Worm (Caenorhabditis elegans) whole organism, L4 larva: ENCODE measurements around the gene pmpl-1.
A peak's percentile ranks its signal among the peaks of the same experiment; 100 is the strongest.

ENCODE experiments used
- F10B5.3 ChIP-seq: sonication (generic microtip); optimal IDR thresholded peaks from 2 replicates; lab custom pipeline; 2016; ENCODE audit warnings: mild to moderate bottlenecking, missing genetic modification characterization, missing compliant biosample characterization
- F44E2.7 ChIP-seq: fragments of 200-800 bp; sonication (Bioruptor generic); IDR thresholded peaks from 2 replicates; pipeline ENCODE4 v2.1.2; 2022; ENCODE audit warnings: missing genetic modification characterization, missing compliant biosample characterization
- R02D3.7 ChIP-seq: fragments of 150-350 bp; sonication (generic microtip); optimal IDR thresholded peaks from 3 replicates; lab custom pipeline; 2014; ENCODE audit warnings: missing biosample characterization, missing genetic modification characterization
- T20F7.1 ChIP-seq: fragments of 200-800 bp; sonication (Bioruptor generic); optimal IDR thresholded peaks from 2 replicates; lab custom pipeline; 2018; ENCODE audit warnings: mild to moderate bottlenecking, missing genetic modification characterization, missing compliant biosample characterization
- Y48G9A.11 ChIP-seq: fragments of 200-800 bp; sonication (Bioruptor generic); IDR thresholded peaks from 2 replicates; pipeline ENCODE4 v1.3.6; 2022; ENCODE audit warnings: missing genetic modification reagents, missing genetic modification characterization, missing compliant biosample characterization
- Y75B8A.6 ChIP-seq: fragments of 200-800 bp; sonication (Bioruptor generic); IDR thresholded peaks from 2 replicates; pipeline ENCODE4 v1.3.6; 2022; ENCODE audit warnings: missing genetic modification reagents, missing genetic modification characterization, missing compliant biosample characterization
- ZK337.2 ChIP-seq: fragments of 200-800 bp; sonication (Bioruptor generic); IDR thresholded peaks from 2 replicates; pipeline ENCODE4 v1.3.6; 2022; ENCODE audit warnings: missing genetic modification reagents, missing genetic modification characterization, missing compliant biosample characterization
- ZK546.5 ChIP-seq, 2 experiments: sonication (generic microtip); optimal IDR thresholded peaks; 2 replicates each; lab custom pipeline; 2017; ENCODE audit warnings: missing biosample characterization in 2 of 2, missing genetic modification characterization in 2 of 2
- aha-1 ChIP-seq: fragments of 150-350 bp; peaks from one replicate; lab custom pipeline; 2014; ENCODE audit warnings: missing biosample characterization, missing genetic modification characterization
- aly-2 ChIP-seq: sonication (generic microtip); optimal IDR thresholded peaks from 2 replicates; lab custom pipeline; 2018; ENCODE audit warnings: missing biosample characterization, missing genetic modification characterization
- ama-1 ChIP-seq: fragments of 150-350 bp; optimal IDR thresholded peaks from 2 replicates; lab custom pipeline; 2014; ENCODE audit warnings: inconsistent platforms, mixed read lengths
- attf-4 ChIP-seq: sonication (generic microtip); optimal IDR thresholded peaks from 3 replicates; lab custom pipeline; 2017; ENCODE audit warnings: missing biosample characterization, missing genetic modification characterization
- ceh-20 ChIP-seq: fragments of 200-800 bp; sonication (Bioruptor generic); IDR thresholded peaks from 2 replicates; pipeline ENCODE4 v1.3.6; 2022; ENCODE audit warnings: missing genetic modification reagents, missing genetic modification characterization, missing compliant biosample characterization
- ceh-28 ChIP-seq: fragments of 150-350 bp; optimal IDR thresholded peaks from 2 replicates; lab custom pipeline; 2014; ENCODE audit warnings: missing biosample characterization, missing genetic modification reagents, missing genetic modification characterization
- ceh-44 ChIP-seq: fragments of 200-800 bp; sonication (Bioruptor generic); IDR thresholded peaks from 2 replicates; pipeline ENCODE4 v1.3.6; 2022; ENCODE audit warnings: missing genetic modification reagents, missing genetic modification characterization, missing compliant biosample characterization
- ceh-62 ChIP-seq: sonication (generic microtip); optimal IDR thresholded peaks from 2 replicates; lab custom pipeline; 2017; ENCODE audit warnings: missing biosample characterization, missing genetic modification characterization
- daf-12 ChIP-seq: fragments of 150-350 bp; optimal IDR thresholded peaks from 2 replicates; lab custom pipeline; 2014; ENCODE audit warnings: missing biosample characterization, missing genetic modification reagents, missing genetic modification characterization
- daf-16 ChIP-seq, 3 experiments: sonication (generic microtip); optimal IDR thresholded peaks; 2 replicates each; lab custom pipeline; 2016 to 2017; ENCODE audit warnings: missing genetic modification characterization in 3 of 3, missing genetic modification reagents in 3 of 3, mild to moderate bottlenecking in 2 of 3, missing compliant biosample characterization in 2 of 3, missing biosample characterization in 1 of 3, moderate library complexity in 1 of 3
- dmd-6 ChIP-seq: fragments of 200-800 bp; sonication (Bioruptor generic); IDR thresholded peaks from 2 replicates; pipeline ENCODE4 v1.3.6; 2022; ENCODE audit warnings: missing genetic modification reagents, missing genetic modification characterization, missing compliant biosample characterization
- duxl-1 ChIP-seq: sonication (generic microtip); optimal IDR thresholded peaks from 2 replicates; lab custom pipeline; 2016; ENCODE audit warnings: mild to moderate bottlenecking, missing genetic modification characterization, moderate library complexity, missing compliant biosample characterization; ENCODE audit not compliant: poor library complexity
- dve-1 ChIP-seq: sonication (generic microtip); optimal IDR thresholded peaks from 2 replicates; lab custom pipeline; 2017; ENCODE audit warnings: antibody characterized with exemption, mild to moderate bottlenecking, missing genetic modification characterization, missing compliant biosample characterization; ENCODE audit not compliant: insufficient read depth
- egl-27 ChIP-seq: sonication (generic microtip); optimal IDR thresholded peaks from 3 replicates; lab custom pipeline; 2017; ENCODE audit warnings: missing biosample characterization, missing genetic modification reagents, missing genetic modification characterization
- hif-1 ChIP-seq, 2 experiments: sonication (generic microtip); optimal IDR thresholded peaks; 2 replicates each; lab custom pipeline; 2016 to 2017; ENCODE audit warnings: missing compliant biosample characterization in 2 of 2, missing genetic modification characterization in 2 of 2, missing genetic modification reagents in 2 of 2, missing genotype in 2 of 2, mild to moderate bottlenecking in 1 of 2
- hlh-11 ChIP-seq: fragments of 200-800 bp; sonication (Bioruptor generic); optimal IDR thresholded peaks from 2 replicates; lab custom pipeline; 2018; ENCODE audit warnings: mild to moderate bottlenecking, missing genetic modification characterization, missing compliant biosample characterization
- jun-1 ChIP-seq: fragments of 150-350 bp; optimal IDR thresholded peaks from 2 replicates; lab custom pipeline; 2014; ENCODE audit warnings: missing biosample characterization, missing genetic modification reagents, missing genetic modification characterization
- lin-15B ChIP-seq: fragments of 150-350 bp; sonication (generic microtip); optimal IDR thresholded peaks from 3 replicates; lab custom pipeline; 2014; ENCODE audit warnings: missing biosample characterization, missing genetic modification characterization
- lin-29 ChIP-seq: fragments of 200-800 bp; sonication (Bioruptor generic); IDR thresholded peaks from 2 replicates; pipeline ENCODE4 v1.3.6; 2022; ENCODE audit warnings: missing genetic modification reagents, missing genetic modification characterization, missing compliant biosample characterization
- lin-38 ChIP-seq: fragments of 200-800 bp; sonication (Bioruptor generic); IDR thresholded peaks from 2 replicates; pipeline ENCODE4 v1.3.6; 2022; ENCODE audit warnings: missing genetic modification reagents, missing genetic modification characterization, missing compliant biosample characterization
- lsy-2 ChIP-seq, 2 experiments: fragments of 150-350 bp in 1 of 2; sonication (generic microtip) in 1 of 2; optimal IDR thresholded peaks; 2 replicates each; lab custom pipeline; 2014 to 2017; ENCODE audit warnings: missing biosample characterization in 2 of 2, missing genetic modification characterization in 2 of 2
- madf-5 ChIP-seq, 2 experiments: fragments of 200-800 bp; sonication (Bioruptor generic); IDR thresholded peaks; 2 replicates each; pipeline ENCODE4 v1.3.6; 2022; ENCODE audit warnings: missing compliant biosample characterization in 2 of 2, missing genetic modification characterization in 2 of 2
- madf-9 ChIP-seq: fragments of 200-800 bp; sonication (Bioruptor generic); conservative IDR thresholded peaks from 2 replicates; pipeline ENCODE4 v1.3.6; 2022; ENCODE audit warnings: missing genetic modification reagents, missing genetic modification characterization, missing compliant biosample characterization
- mdt-29 ChIP-seq: fragments of 200-800 bp; sonication (Bioruptor generic); IDR thresholded peaks from 2 replicates; pipeline ENCODE4 v1.3.6; 2022; ENCODE audit warnings: missing genetic modification reagents, missing genetic modification characterization, missing compliant biosample characterization
- nhr-102 ChIP-seq: sonication (generic microtip); optimal IDR thresholded peaks from 2 replicates; lab custom pipeline; 2016; ENCODE audit warnings: mild to moderate bottlenecking, missing genetic modification characterization, moderate library complexity, missing compliant biosample characterization
- nhr-11 ChIP-seq: fragments of 150-350 bp; optimal IDR thresholded peaks from 2 replicates; lab custom pipeline; 2014; ENCODE audit warnings: missing biosample characterization, missing genetic modification characterization
- nhr-28 ChIP-seq: fragments of 150-350 bp; optimal IDR thresholded peaks from 2 replicates; lab custom pipeline; 2014; ENCODE audit warnings: missing biosample characterization, missing genetic modification characterization
- nhr-41 ChIP-seq: fragments of 200-800 bp; sonication (Bioruptor generic); IDR thresholded peaks from 2 replicates; pipeline ENCODE4 v1.3.6; 2022; ENCODE audit warnings: missing genetic modification reagents, missing genetic modification characterization, missing compliant biosample characterization
- nhr-77 ChIP-seq: fragments of 150-350 bp; optimal IDR thresholded peaks from 2 replicates; lab custom pipeline; 2014; ENCODE audit warnings: missing biosample characterization, missing genetic modification characterization
- pha-4 ChIP-seq, 2 experiments: fragments of 150-350 bp in 1 of 2; fragments of 200-800 bp in 1 of 2; sonication (Bioruptor generic) in 1 of 2; IDR thresholded peaks in 1 of 2; optimal IDR thresholded peaks in 1 of 2; 2 replicates each; pipeline versions ENCODE4 v1.3.6 to Lab custom; 2014 to 2022; ENCODE audit warnings: missing genetic modification characterization in 2 of 2, missing genetic modification reagents in 2 of 2, missing biosample characterization in 1 of 2, missing compliant biosample characterization in 1 of 2
- pqm-1 ChIP-seq: sonication (generic microtip); optimal IDR thresholded peaks from 2 replicates; lab custom pipeline; 2017; ENCODE audit warnings: missing biosample characterization, missing genetic modification characterization
- rbr-2 ChIP-seq: sonication (generic microtip); optimal IDR thresholded peaks from 2 replicates; lab custom pipeline; 2016; ENCODE audit warnings: missing genotype, missing genetic modification characterization, missing compliant biosample characterization
- sdz-12 ChIP-seq: fragments of 200-800 bp; sonication (Bioruptor generic); optimal IDR thresholded peaks from 2 replicates; lab custom pipeline; 2018; ENCODE audit warnings: mild to moderate bottlenecking, missing genetic modification characterization, missing compliant biosample characterization
- snpc-4 ChIP-seq: fragments of 150-350 bp; optimal IDR thresholded peaks from 2 replicates; lab custom pipeline; 2014; ENCODE audit warnings: missing biosample characterization, missing genetic modification characterization
- spr-1 ChIP-seq: sonication (generic microtip); optimal IDR thresholded peaks from 2 replicates; lab custom pipeline; 2016; ENCODE audit warnings: mild to moderate bottlenecking, missing genetic modification characterization, missing compliant biosample characterization
- unc-130 ChIP-seq: sonication (generic microtip); optimal IDR thresholded peaks from 2 replicates; lab custom pipeline; 2016; ENCODE audit warnings: missing genetic modification reagents, missing genetic modification characterization, missing compliant biosample characterization
- unc-62 ChIP-seq, 3 experiments: fragments of 150-350 bp in 1 of 3; sonication (generic microtip); optimal IDR thresholded peaks in 2 of 3; peaks in 1 of 3; 1 replicate in 1 of 3; 2 replicates in 2 of 3; lab custom pipeline; 2014 to 2017; ENCODE audit warnings: missing biosample characterization in 3 of 3, missing genetic modification characterization in 3 of 3, missing genetic modification reagents in 3 of 3, missing genotype in 1 of 3
- vab-7 ChIP-seq: fragments of 200-800 bp; sonication (Bioruptor generic); IDR thresholded peaks from 2 replicates; pipeline ENCODE4 v1.3.6; 2022; ENCODE audit warnings: missing genetic modification reagents, missing genetic modification characterization, missing compliant biosample characterization
- zfp-3 ChIP-seq: fragments of 200-800 bp; sonication (Bioruptor generic); conservative IDR thresholded peaks from 2 replicates; pipeline ENCODE4 v1.3.6; 2022; ENCODE audit warnings: missing genetic modification reagents, missing genetic modification characterization, missing compliant biosample characterization
- zip-2 ChIP-seq: fragments of 150-350 bp; optimal IDR thresholded peaks from 2 replicates; lab custom pipeline; 2014; ENCODE audit warnings: missing biosample characterization, missing genetic modification characterization
- ztf-11 ChIP-seq: fragments of 150-350 bp; optimal IDR thresholded peaks from 2 replicates; lab custom pipeline; 2014; ENCODE audit warnings: missing biosample characterization, missing genetic modification characterization

Gene pmpl-1

ce11 chrX:3824907-3825689, 37.3 kb downstream of the pmpl-1 start:
- TF ChIP-seq ceh-44 (GFP tag; lab: Robert Waterston, UW) (no peak), ama-1 (no peak), unc-130 (GFP tag; lab: Kevin White, UChicago) (no peak), mdt-29 (GFP tag; lab: Robert Waterston, UW) (no peak), dve-1 (peak; percentile 50), dmd-6 (GFP tag; lab: Robert Waterston, UW) (peak; percentile 73), aha-1 (tag; lab: Kevin White, UChicago) (no peak), ZK546.5 (tag; optimal IDR thresholded peaks at IDR 0.05; lab: Kevin White, UChicago) (no peak), nhr-102 (tag; lab: Kevin White, UChicago) (no peak), duxl-1 (tag; lab: Kevin White, UChicago) (no peak), pqm-1 (tag; lab: Kevin White, UChicago) (peak; percentile 63), ZK337.2 (GFP tag; lab: Robert Waterston, UW) (no peak), sdz-12 (no peak), F10B5.3 (tag; lab: Kevin White, UChicago) (no peak), hif-1 (tag; optimal IDR thresholded peaks at IDR 0.05; lab: Kevin White, UChicago) (no peak), lin-29 (GFP tag; lab: Robert Waterston, UW) (no peak), daf-16 (GFP tag; optimal IDR thresholded peaks at IDR 0.05; lab: Kevin White, UChicago) (no peak), daf-16 (tag; optimal IDR thresholded peaks at IDR 0.05; lab: Kevin White, UChicago) (peak; percentile 49), snpc-4 (tag; lab: Kevin White, UChicago) (no peak), nhr-11 (tag; lab: Kevin White, UChicago) (no peak), Y75B8A.6 (GFP tag; lab: Robert Waterston, UW) (no peak), vab-7 (GFP tag; lab: Robert Waterston, UW) (no peak), egl-27 (tag; lab: Kevin White, UChicago) (no peak), lsy-2 (tag; optimal IDR thresholded peaks at IDR 0.05; lab: Kevin White, UChicago) (peak in 1 of 2 experiments; percentile 2), madf-5 (GFP tag; IDR thresholded peaks at IDR 0.05; lab: Robert Waterston, UW) (no peak), nhr-28 (tag; lab: Kevin White, UChicago) (peak; percentile 32), T20F7.1 (GFP tag; lab: Kevin White, UChicago) (peak; percentile 30), F44E2.7 (GFP tag; lab: Robert Waterston, UW) (no peak), nhr-41 (no peak), madf-9 (GFP tag; lab: Robert Waterston, UW) (no peak), ztf-11 (tag; lab: Kevin White, UChicago) (no peak), nhr-77 (peak; percentile 60), ceh-28 (tag; lab: Kevin White, UChicago) (no peak), ceh-62 (tag; lab: Kevin White, UChicago) (no peak), daf-12 (tag; lab: Kevin White, UChicago) (no peak), zip-2 (tag; lab: Kevin White, UChicago) (no peak), zfp-3 (no peak), aly-2 (tag; lab: Kevin White, UChicago) (no peak), Y48G9A.11 (GFP tag; lab: Robert Waterston, UW) (no peak), rbr-2 (tag; lab: Kevin White, UChicago) (no peak), spr-1 (tag; lab: Kevin White, UChicago) (no peak), jun-1 (tag; lab: Kevin White, UChicago) (no peak), R02D3.7 (tag; lab: Kevin White, UChicago) (no peak), unc-62 (GFP tag; optimal IDR thresholded peaks at IDR 0.05 in 1 of 2; lab: Kevin White, UChicago) (peak in 1 of 2 experiments; percentile 95), unc-62 (tag; optimal IDR thresholded peaks at IDR 0.05; lab: Kevin White, UChicago) (no peak), hlh-11 (no peak), attf-4 (tag; lab: Kevin White, UChicago) (no peak), lin-38 (GFP tag; lab: Robert Waterston, UW) (no peak), lin-15B (no peak), pha-4 (GFP tag; IDR thresholded peaks at IDR 0.05; lab: Robert Waterston, UW) (0 out of 2 replicates have a peak, but pooled peaks have one; percentile 9), pha-4 (tag; optimal IDR thresholded peaks at IDR 0.05; lab: Kevin White, UChicago) (no peak), ceh-20 (GFP tag; lab: Robert Waterston, UW) (no peak)
